Worm (Caenorhabditis elegans) whole organism, L2 larva: Measurements from ENCODE around the gene ndua-7.

Experiments used
- ama-1 ChIP-seq: fragments of 150-350 bp; optimal IDR thresholded peaks from 2 replicates; lab custom pipeline; 2018; ENCODE audit warnings: inconsistent platforms
- egl-27 ChIP-seq: sonication (generic microtip); optimal IDR thresholded peaks from 3 replicates; lab custom pipeline; 2017; ENCODE audit warnings: missing biosample characterization, missing genetic modification reagents, missing genetic modification characterization
- elt-1 ChIP-seq: fragments of 150-350 bp; optimal IDR thresholded peaks from 2 replicates; lab custom pipeline; 2014; ENCODE audit warnings: missing biosample characterization, missing genetic modification characterization
- fos-1 ChIP-seq: fragments of 150-350 bp; optimal IDR thresholded peaks from 2 replicates; lab custom pipeline; 2014; ENCODE audit warnings: missing biosample characterization, missing genetic modification characterization
- lsy-2 ChIP-seq, 2 experiments: fragments of 150-350 bp in 1 of 2; sonication (generic microtip) in 1 of 2; optimal IDR thresholded peaks; 2 replicates each; lab custom pipeline; 2014 to 2017; ENCODE audit warnings: missing biosample characterization in 2 of 2, missing genetic modification characterization in 2 of 2
- nhr-21 ChIP-seq: fragments of 150-350 bp; optimal IDR thresholded peaks from 2 replicates; lab custom pipeline; 2014; ENCODE audit warnings: missing biosample characterization, missing genetic modification characterization
- nhr-23 ChIP-seq: fragments of 150-350 bp; optimal IDR thresholded peaks from 2 replicates; lab custom pipeline; 2014; ENCODE audit warnings: missing biosample characterization, missing genetic modification reagents, missing genetic modification characterization
- nhr-237 ChIP-seq: fragments of 150-350 bp; optimal IDR thresholded peaks from 2 replicates; lab custom pipeline; 2014; ENCODE audit warnings: missing biosample characterization, missing genetic modification characterization
- nhr-25 ChIP-seq: fragments of 150-350 bp; sonication (generic microtip); optimal IDR thresholded peaks from 3 replicates; lab custom pipeline; 2014; ENCODE audit warnings: missing biosample characterization, missing genetic modification characterization
- nhr-6 ChIP-seq: fragments of 150-350 bp; optimal IDR thresholded peaks from 2 replicates; lab custom pipeline; 2014; ENCODE audit warnings: missing biosample characterization, missing genetic modification characterization
- nhr-77 ChIP-seq: fragments of 150-350 bp; optimal IDR thresholded peaks from 2 replicates; lab custom pipeline; 2014; ENCODE audit warnings: missing biosample characterization, missing genetic modification characterization
- snpc-4 ChIP-seq: fragments of 150-350 bp; optimal IDR thresholded peaks from 2 replicates; lab custom pipeline; 2014; ENCODE audit warnings: missing biosample characterization, missing genetic modification characterization
- zag-1 ChIP-seq: fragments of 150-350 bp; optimal IDR thresholded peaks from 2 replicates; lab custom pipeline; 2014; ENCODE audit warnings: missing biosample characterization, missing genetic modification characterization

DNA sequence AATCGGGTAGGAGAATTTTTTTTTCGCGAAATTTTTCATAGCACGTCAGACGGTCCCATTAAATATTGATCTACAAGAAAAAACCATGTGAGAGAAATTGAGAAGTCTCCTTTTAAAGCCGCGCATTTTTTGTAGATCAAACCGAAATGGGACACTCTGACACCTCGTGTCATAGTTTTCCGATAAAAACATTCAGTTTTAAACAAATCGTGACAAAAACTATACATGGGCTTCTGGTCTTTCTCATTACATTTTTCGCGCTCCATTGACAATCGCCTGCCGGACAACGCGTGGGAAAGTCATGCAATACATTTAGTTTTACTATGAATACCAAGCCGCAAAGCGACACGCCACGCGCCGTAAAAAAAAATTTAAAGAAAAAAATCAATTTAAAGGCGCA lies 11.0 kb upstream of the ndua-7 start:
- TF ChIP-seq nhr-25: no peak
- no peak for TF ChIP-seq elt-1
- no peak for TF ChIP-seq egl-27 (tag; lab: Kevin White, UChicago)
- TF ChIP-seq nhr-77 (tag; lab: Kevin White, UChicago): no peak
- TF ChIP-seq snpc-4 (tag; lab: Kevin White, UChicago): no peak
- no peak for TF ChIP-seq fos-1
- no peak for TF ChIP-seq ama-1
- TF ChIP-seq nhr-237 (tag; lab: Kevin White, UChicago): no peak
- TF ChIP-seq zag-1 (tag; lab: Kevin White, UChicago): no peak
- TF ChIP-seq nhr-6 (tag; lab: Kevin White, UChicago): no peak
- no peak for TF ChIP-seq lsy-2 (tag; optimal IDR thresholded peaks at IDR 0.05; lab: Kevin White, UChicago)
- TF ChIP-seq nhr-23: no peak
- TF ChIP-seq nhr-21: no peak
